Worm (Caenorhabditis elegans): ENCODE data around the gene col-170.

- TF ChIP-seq nhr-77 (tag; optimal IDR thresholded peaks at IDR 0.05), result no peak
- no peak for TF ChIP-seq unc-62 (GFP tag; optimal IDR thresholded peaks at IDR 0.05)
- no peak for TF ChIP-seq nhr-76 (tag; optimal IDR thresholded peaks at IDR 0.05)
- TF ChIP-seq zag-1 (tag; optimal IDR thresholded peaks at IDR 0.05), result no peak
These were observed 42.5 kb upstream of the col-170 start for ce11 chrX:6289038-6289437.
